Worm (Caenorhabditis elegans): ENCODE measurements around the gene C01G10.14.
"Not testable (repeated sequence)": the region's sequence is repeated elsewhere in the genome, so short reads cannot be mapped to it uniquely, and the experiment has no call there.

Gene C01G10.14

DNA sequence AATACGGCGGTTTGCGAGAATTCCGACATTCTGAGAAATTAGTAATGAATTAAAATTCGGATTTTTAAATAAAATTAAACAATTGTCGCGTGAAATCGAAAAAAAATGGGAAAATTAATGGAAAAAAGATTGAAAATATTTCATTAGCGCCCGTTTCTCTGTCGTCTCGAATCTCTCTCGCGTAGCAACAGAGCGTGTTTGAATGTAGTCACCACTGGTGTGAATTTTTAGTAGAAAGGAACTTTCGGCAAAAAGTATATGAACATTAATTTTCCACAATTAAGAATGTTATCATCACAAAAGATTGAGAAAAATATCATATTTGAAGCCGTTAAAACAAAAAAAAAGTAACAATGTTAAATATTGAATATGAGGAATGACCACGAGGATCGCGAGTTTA is 31.0 kb upstream of the C01G10.14 start, which contains the start of gene aipl-1 (continued):
- TF ChIP-seq jun-1 (tag; optimal IDR thresholded peaks at IDR 0.05), result peak; percentile 41
- no peak for TF ChIP-seq hlh-17 (GFP tag; optimal IDR thresholded peaks at IDR 0.05; ENCODE audit: borderline replicate concordance)
- no peak for TF ChIP-seq zip-4 (GFP tag; optimal IDR thresholded peaks at IDR 0.05)
- peak; percentile 36 for TF ChIP-seq dsc-1 (tag; optimal IDR thresholded peaks at IDR 0.05)
- no peak for TF ChIP-seq nhr-84 (tag; optimal IDR thresholded peaks at IDR 0.05)

DNA sequence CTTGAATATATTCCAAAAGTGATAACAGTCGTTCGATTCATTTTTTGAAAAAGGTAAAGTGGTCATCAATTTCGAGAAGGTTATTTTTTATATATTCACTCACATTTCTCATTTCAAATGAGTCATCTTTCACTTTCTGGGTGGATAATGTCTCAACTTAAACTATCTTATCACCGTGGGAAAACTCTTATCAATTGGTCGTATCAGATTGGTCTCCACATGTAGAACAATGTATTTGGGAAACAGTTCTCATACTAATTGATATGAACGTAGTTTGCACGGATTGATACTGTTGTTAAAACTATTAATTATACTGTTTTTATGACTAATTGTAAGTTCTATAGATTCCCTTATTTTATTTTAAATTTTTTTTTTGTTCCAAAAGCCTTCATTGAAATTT is 28.1 kb upstream of the C01G10.14 start:
- TF ChIP-seq elt-3 (tag; optimal IDR thresholded peaks at IDR 0.05) (peak in 1 of 6 experiments; percentile 14), elt-2 (tag; optimal IDR thresholded peaks at IDR 0.05) (peak; percentile 45), snpc-4 (tag; optimal IDR thresholded peaks at IDR 0.05) (no peak), fkh-4 (tag; optimal IDR thresholded peaks at IDR 0.05; ENCODE audit: borderline replicate concordance) (no peak)

ce11 chrV:15132423-15132822 is 26.7 kb upstream of the C01G10.14 start, which contains the start of gene str-171:
Gene str-171, minus strand, starts transcription at chrV:15132523.
- TF ChIP-seq efl-1 (optimal IDR thresholded peaks at IDR 0.05) (no peak), efl-1 (GFP tag; optimal IDR thresholded peaks at IDR 0.05 in 1 of 2) (peak in 1 of 2 experiments; percentile 39), egl-13 (tag; optimal IDR thresholded peaks at IDR 0.05) (no peak), F16B12.6 (tag; optimal IDR thresholded peaks at IDR 0.05) (no peak)

DNA sequence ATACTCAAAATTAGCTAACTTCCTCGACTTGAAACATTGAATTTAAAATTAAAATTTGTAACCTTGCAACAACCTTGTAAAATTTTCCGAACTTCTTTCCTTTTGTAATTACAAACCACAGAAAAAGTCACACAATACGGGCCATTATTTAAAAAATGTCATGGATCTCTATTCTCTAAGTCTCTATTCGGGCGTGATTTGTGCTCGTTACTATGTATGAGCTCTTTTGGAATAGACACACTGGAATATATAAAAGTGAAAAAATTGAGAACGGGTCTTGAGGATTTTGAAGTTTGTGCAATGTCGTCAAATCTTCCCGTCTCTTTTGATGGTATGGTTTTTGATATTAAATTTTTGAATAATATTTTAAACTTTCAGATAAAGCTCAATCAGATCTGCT is 22.2 kb upstream of the C01G10.14 start, which contains the start of gene srr-7:
TSS of gene srr-7 (plus strand) at position 301 of the 400 bp plus-strand sequence.
- TF ChIP-seq unc-30 (tag; optimal IDR thresholded peaks at IDR 0.05) (no peak), nhr-11 (tag; optimal IDR thresholded peaks at IDR 0.05) (no peak), tbx-2 (tag; optimal IDR thresholded peaks at IDR 0.05) (no peak), vab-15 (tag; optimal IDR thresholded peaks at IDR 0.05) (no peak), unc-62 (GFP tag; optimal IDR thresholded peaks at IDR 0.05) (no peak), grh-1 (GFP tag; IDR thresholded peaks at IDR 0.05) (no peak), nhr-90 (tag; optimal IDR thresholded peaks at IDR 0.05; ENCODE audit: poor library complexity) (no peak), unc-98 (GFP tag; IDR thresholded peaks at IDR 0.05) (no peak), efl-3 (GFP tag; optimal IDR thresholded peaks at IDR 0.05) (no peak), lin-15B (tag; optimal IDR thresholded peaks at IDR 0.05) (no peak), nhr-237 (tag; optimal IDR thresholded peaks at IDR 0.05) (no peak)

DNA sequence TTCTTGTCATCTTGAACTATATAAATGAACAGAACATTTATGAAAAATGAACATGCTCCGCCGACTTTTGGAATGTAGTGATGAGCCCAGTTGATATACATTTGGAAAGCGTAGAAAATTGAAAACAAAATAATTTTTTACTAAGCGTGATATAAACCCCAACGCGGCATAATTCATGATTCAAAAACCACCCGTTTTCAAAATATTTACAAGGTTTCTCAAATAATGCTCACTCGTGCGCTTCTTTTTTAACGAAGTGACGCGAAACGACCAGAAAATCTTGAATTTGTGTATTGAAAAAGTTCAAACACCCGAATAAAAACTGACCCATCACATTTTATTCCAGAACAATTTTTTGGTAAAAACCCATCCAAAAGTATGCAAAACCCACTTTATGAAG is 21.7 kb upstream of the C01G10.14 start, which contains the start of gene srj-27:
TSS of gene srj-27 (minus strand) at position 101 of the 400 bp plus-strand sequence.
- TF ChIP-seq nhr-237 (tag; optimal IDR thresholded peaks at IDR 0.05) (no peak), pqm-1 (tag; optimal IDR thresholded peaks at IDR 0.05) (no peak), tlp-1 (tag; optimal IDR thresholded peaks at IDR 0.05) (no peak), egl-27 (tag; optimal IDR thresholded peaks at IDR 0.05) (no peak)

DNA sequence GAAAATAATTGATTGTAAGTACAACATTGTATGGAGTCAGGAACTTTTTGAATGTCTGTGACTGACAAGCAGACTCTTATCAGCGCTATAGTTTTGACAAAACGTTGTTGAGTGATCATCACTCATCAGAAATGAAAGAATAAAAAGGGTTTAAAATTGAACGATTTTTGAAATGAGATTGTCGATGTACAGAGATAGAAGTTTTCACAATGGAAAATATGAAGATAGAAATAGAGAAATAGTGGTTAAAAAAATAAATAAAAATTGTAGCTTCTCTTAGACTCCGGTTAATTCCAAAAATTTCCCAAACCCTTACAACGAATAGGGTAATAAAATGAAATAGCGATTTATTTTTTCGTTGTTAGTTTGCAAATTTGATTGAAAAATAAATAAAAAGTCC is 19.4 kb upstream of the C01G10.14 start, which contains the start of gene ugt-30:
TSS of gene ugt-30 (minus strand) at position 101 of the 400 bp plus-strand sequence.
- not testable (repeated sequence) for TF ChIP-seq unc-86 (tag; optimal IDR thresholded peaks at IDR 0.05); snu-23 (GFP tag; optimal IDR thresholded peaks at IDR 0.05); mdl-1 (tag; optimal IDR thresholded peaks at IDR 0.05)

ce11 chrV:15119517-15119916 is 13.8 kb upstream of the C01G10.14 start, which contains the start of gene flor-1:
Gene flor-1, minus strand, starts transcription at chrV:15119617.
- TF ChIP-seq nhr-20 (tag; optimal IDR thresholded peaks at IDR 0.05) (peak; percentile 18), C34B4.2 (tag; optimal IDR thresholded peaks at IDR 0.05) (no peak)
